Fruit fly (Drosophila melanogaster): ENCODE measurements around the gene CG11696.
A peak's percentile ranks its signal among the peaks of the same experiment; 100 is the strongest.

The CG11696 gene

dm6 chrX:11615652-11616495 lies 42.3 kb downstream of the CG11696 start, which contains the start of the genes RPA3 and Met (continued):
- TF ChIP-seq lbe (GFP tag; optimal IDR thresholded peaks at IDR 0.05), result no peak
- no peak for TF ChIP-seq ftz-f1 (GFP tag; optimal IDR thresholded peaks at IDR 0.05)
- TF ChIP-seq BtbVII (GFP tag; optimal IDR thresholded peaks at IDR 0.05), result no peak
- no peak for TF ChIP-seq Mad (GFP tag; optimal IDR thresholded peaks at IDR 0.05)
- no peak for TF ChIP-seq nau (GFP tag; optimal IDR thresholded peaks at IDR 0.05)
- TF ChIP-seq E2f1 (GFP tag; IDR thresholded peaks at IDR 0.05), result no peak
- no peak for TF ChIP-seq bowl (GFP tag; IDR thresholded peaks at IDR 0.05)
- TF ChIP-seq wek (GFP tag; optimal IDR thresholded peaks at IDR 0.05), result no peak
- TF ChIP-seq tap (tag; optimal IDR thresholded peaks at IDR 0.05), result no peak
- no peak for TF ChIP-seq HHEX (GFP tag; optimal IDR thresholded peaks at IDR 0.05)
- TF ChIP-seq CG4617 (GFP tag; optimal IDR thresholded peaks at IDR 0.05; ENCODE audit: borderline replicate concordance), result peak; percentile 78
- TF ChIP-seq nmo (GFP tag; optimal IDR thresholded peaks at IDR 0.05), result peak; percentile 38
- TF ChIP-seq CG9932 (GFP tag; IDR thresholded peaks at IDR 0.05), result no peak
- peak; percentile 64 for TF ChIP-seq amos (GFP tag; IDR thresholded peaks at IDR 0.05; ENCODE audit: partially characterized antibody)
- TF ChIP-seq oc (tag; optimal IDR thresholded peaks at IDR 0.05), result no peak
- peak; percentile 79 for TF ChIP-seq CG30020 (tag; optimal IDR thresholded peaks at IDR 0.05)
- TF ChIP-seq chinmo (GFP tag; IDR thresholded peaks at IDR 0.05; ENCODE audit: partially characterized antibody), result 0 out of 4 replicates have a peak, but pooled peaks have one; percentile 16
- peak; percentile 65 for TF ChIP-seq vnd (GFP tag; IDR thresholded peaks at IDR 0.05; ENCODE audit: partially characterized antibody)
- TF ChIP-seq CG4360 (GFP tag; IDR thresholded peaks at IDR 0.05), result no peak
- TF ChIP-seq CG3281 (GFP tag; optimal IDR thresholded peaks at IDR 0.05), result no peak
- TF ChIP-seq CG3726 (GFP tag; IDR thresholded peaks at IDR 0.05), result no peak
- no peak for TF ChIP-seq Mrtf (GFP tag; IDR thresholded peaks at IDR 0.05)
- no peak for TF ChIP-seq peb (GFP tag; IDR thresholded peaks at IDR 0.05)
- TF ChIP-seq Oaz (GFP tag; IDR thresholded peaks at IDR 0.05), result no peak
- 0 out of 3 replicates have a peak, but pooled peaks have one; percentile 29 for TF ChIP-seq CG17361 (GFP tag; IDR thresholded peaks at IDR 0.05)
- TF ChIP-seq CG14050 (GFP tag; IDR thresholded peaks at IDR 0.05), result no peak
- no peak for TF ChIP-seq gro (GFP tag; optimal IDR thresholded peaks at IDR 0.05)
- TF ChIP-seq MBD-R2 (GFP tag; IDR thresholded peaks at IDR 0.05), result no peak; the same call in 1 of the 2 replicates
- TF ChIP-seq CG6254 (GFP tag; optimal IDR thresholded peaks at IDR 0.05), result no peak
- TF ChIP-seq Eip74EF (GFP tag; optimal IDR thresholded peaks at IDR 0.05), result no peak
- TF ChIP-seq CG12299 (tag; optimal IDR thresholded peaks at IDR 0.05), result no peak
- TF ChIP-seq NC2β (GFP tag; optimal IDR thresholded peaks at IDR 0.05), result no peak
- TF ChIP-seq CG3995 (GFP tag; optimal IDR thresholded peaks at IDR 0.05), result no peak
- no peak for TF ChIP-seq CG43689 (GFP tag; IDR thresholded peaks at IDR 0.05)
- no peak for TF ChIP-seq CG1832 (GFP tag; optimal IDR thresholded peaks at IDR 0.05)
- peak; percentile 77 for TF ChIP-seq sna (GFP tag; IDR thresholded peaks at IDR 0.05; ENCODE audit: partially characterized antibody)
- no peak for TF ChIP-seq grau (tag; optimal IDR thresholded peaks at IDR 0.05)
- no peak for TF ChIP-seq NC2α (GFP tag; optimal IDR thresholded peaks at IDR 0.05)
- no peak for TF ChIP-seq zen (tag; optimal IDR thresholded peaks at IDR 0.05)
- TF ChIP-seq CG4730 (GFP tag; IDR thresholded peaks at IDR 0.05), result no peak
- TF ChIP-seq CG6689 (GFP tag; IDR thresholded peaks at IDR 0.05), result no peak
- TF ChIP-seq so (GFP tag; IDR thresholded peaks at IDR 0.05), result no peak
- peak; percentile 61; the same call in 1 of the 3 replicates for TF ChIP-seq HLH4C (GFP tag; IDR thresholded peaks at IDR 0.05; ENCODE audit: partially characterized antibody)
- peak; percentile 59 for TF ChIP-seq Doc3 (GFP tag; IDR thresholded peaks at IDR 0.05; ENCODE audit: partially characterized antibody)
- TF ChIP-seq nerfin-2 (GFP tag; IDR thresholded peaks at IDR 0.05; ENCODE audit: partially characterized antibody), result peak; percentile 68; the same call in 1 of the 2 replicates
- no peak for TF ChIP-seq D19B (GFP tag; optimal IDR thresholded peaks at IDR 0.05)
- TF ChIP-seq ems (GFP tag; optimal IDR thresholded peaks at IDR 0.05), result no peak
- peak; percentile 22 for TF ChIP-seq CG13624 (GFP tag; optimal IDR thresholded peaks at IDR 0.05)

Measured in whole organism, embryonic.